Worm (Caenorhabditis elegans) whole organism, young adult: Measurements from ENCODE around the gene srh-100.

ENCODE experiments used
- ama-1 ChIP-seq, 3 experiments: fragments of 150-350 bp in 1 of 3; sonication (generic microtip) in 2 of 3; optimal IDR thresholded peaks; 2 replicates each; lab custom pipeline; 2014 to 2018; ENCODE audit warnings: missing biosample characterization in 2 of 3, missing genetic modification characterization in 2 of 3, missing genetic modification reagents in 2 of 3
- attf-5 ChIP-seq: fragments of 200-800 bp; sonication (Bioruptor generic); optimal IDR thresholded peaks from 2 replicates; lab custom pipeline; 2018; ENCODE audit warnings: mild to moderate bottlenecking, missing genetic modification characterization, missing compliant biosample characterization
- bed-2 ChIP-seq: fragments of 200-800 bp; sonication (Bioruptor generic); IDR thresholded peaks from 2 replicates; pipeline ENCODE4 v1.3.6; 2022; ENCODE audit warnings: missing genetic modification reagents, missing genetic modification characterization, missing compliant biosample characterization
- ets-4 ChIP-seq: fragments of 200-800 bp; sonication (Bioruptor generic); optimal IDR thresholded peaks from 2 replicates; lab custom pipeline; 2018; ENCODE audit warnings: mild to moderate bottlenecking, missing genetic modification characterization, missing compliant biosample characterization
- hsf-1 ChIP-seq: fragments of 200-800 bp; sonication (Bioruptor generic); IDR thresholded peaks from 2 replicates; pipeline ENCODE4 v1.3.6; 2022; ENCODE audit warnings: missing genetic modification reagents, missing genetic modification characterization, missing compliant biosample characterization
- rpc-1 ChIP-seq, 2 experiments: fragments of 150-350 bp in 1 of 2; sonication (generic microtip) in 1 of 2; optimal IDR thresholded peaks; 2 replicates each; lab custom pipeline; 2014 to 2018; ENCODE audit warnings: missing biosample characterization in 1 of 2, missing genetic modification characterization in 1 of 2, missing genetic modification reagents in 1 of 2, missing genotype in 1 of 2
- sea-2 ChIP-seq: fragments of 200-800 bp; sonication (Bioruptor generic); IDR thresholded peaks from 2 replicates; pipeline ENCODE4 v1.3.6; 2022; ENCODE audit warnings: missing genetic modification characterization, missing compliant biosample characterization

DNA sequence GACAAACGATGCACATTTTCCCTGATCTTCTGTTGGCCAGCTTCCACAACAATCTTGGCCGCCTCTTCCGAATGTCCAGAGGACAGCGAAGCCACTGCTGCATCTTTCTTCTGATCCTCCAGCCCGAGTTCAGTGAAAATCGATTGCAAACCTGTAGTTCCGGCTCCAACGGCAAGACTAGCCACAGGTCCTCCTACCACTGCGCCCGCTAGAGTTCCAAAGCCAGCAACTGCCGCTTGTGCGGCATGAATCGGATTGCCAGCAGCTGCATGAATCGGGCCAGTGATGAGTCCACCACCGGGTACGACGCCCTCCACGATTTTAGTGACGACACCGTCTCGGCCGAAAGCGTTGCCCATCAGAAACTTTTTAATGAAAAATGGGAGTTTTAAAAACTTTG is 26.2 kb downstream of the srh-100 start, which contains the start of gene ifas-1:
- TF ChIP-seq sea-2 (GFP tag; lab: Robert Waterston, UW) = no peak
- no peak for TF ChIP-seq hsf-1 (GFP tag; lab: Robert Waterston, UW)
- TF ChIP-seq rpc-1 (optimal IDR thresholded peaks at IDR 0.05; lab: Kevin White, UChicago) = no peak
- TF ChIP-seq rpc-1 (tag; optimal IDR thresholded peaks at IDR 0.05; lab: Kevin White, UChicago) = no peak
- TF ChIP-seq bed-2 (GFP tag; lab: Robert Waterston, UW) = no peak
- no peak for TF ChIP-seq ama-1 (optimal IDR thresholded peaks at IDR 0.05; lab: Kevin White, UChicago)
- no peak for TF ChIP-seq ama-1 (GFP tag; optimal IDR thresholded peaks at IDR 0.05; lab: Kevin White, UChicago)
- TF ChIP-seq attf-5 (GFP tag; lab: Kevin White, UChicago) = no peak
- TF ChIP-seq ets-4 = no peak
